Worm (Caenorhabditis elegans) whole organism, mixed stage, embryonic: Measurements from ENCODE around the gene unc-132.
A peak's percentile ranks its signal among the peaks of the same experiment; 100 is the strongest.

Experiments used
- M03D4.4 ChIP-seq: sonication (generic microtip); optimal IDR thresholded peaks from 2 replicates; lab custom pipeline; 2017; ENCODE audit warnings: mild to moderate bottlenecking, missing genetic modification characterization, missing compliant biosample characterization
- bed-3 ChIP-seq: fragments of 200-800 bp; sonication (Bioruptor generic); optimal IDR thresholded peaks from 3 replicates; lab custom pipeline; 2018; ENCODE audit warnings: mild to moderate bottlenecking, missing genetic modification characterization, moderate library complexity, missing compliant biosample characterization
- blmp-1 ChIP-seq: fragments of 150-350 bp; optimal IDR thresholded peaks from 2 replicates; lab custom pipeline; 2014; ENCODE audit warnings: missing biosample characterization, missing genetic modification characterization
- ceh-39 ChIP-seq: fragments of 150-350 bp; optimal IDR thresholded peaks from 2 replicates; lab custom pipeline; 2014; ENCODE audit warnings: missing biosample characterization, missing genetic modification characterization
- ceh-43 ChIP-seq: fragments of 200-800 bp; sonication (Bioruptor generic); optimal IDR thresholded peaks from 2 replicates; lab custom pipeline; 2018; ENCODE audit warnings: mild to moderate bottlenecking, missing genetic modification characterization, moderate library complexity, missing compliant biosample characterization
- ces-1 ChIP-seq: fragments of 150-350 bp; optimal IDR thresholded peaks from 2 replicates; lab custom pipeline; 2014; ENCODE audit warnings: missing biosample characterization, missing genetic modification reagents, missing genetic modification characterization
- drap-1 ChIP-seq: fragments of 200-800 bp; sonication (Bioruptor generic); optimal IDR thresholded peaks from 3 replicates; lab custom pipeline; 2018; ENCODE audit warnings: mild to moderate bottlenecking, missing genetic modification characterization, missing compliant biosample characterization
- elt-1 ChIP-seq: sonication (generic microtip); optimal IDR thresholded peaks from 2 replicates; lab custom pipeline; 2017; ENCODE audit warnings: missing genetic modification characterization, mild to moderate bottlenecking, missing compliant biosample characterization, antibody characterized with exemption, moderate library complexity, borderline replicate concordance; ENCODE audit not compliant: insufficient read depth
- elt-3 ChIP-seq: fragments of 150-350 bp; optimal IDR thresholded peaks from 2 replicates; lab custom pipeline; 2014; ENCODE audit warnings: missing biosample characterization, missing genetic modification characterization
- flh-1 ChIP-seq: fragments of 200-800 bp; sonication (Bioruptor generic); optimal IDR thresholded peaks from 2 replicates; lab custom pipeline; 2018; ENCODE audit warnings: mild to moderate bottlenecking, missing genetic modification characterization, moderate library complexity, missing compliant biosample characterization
- ham-2 ChIP-seq: fragments of 200-800 bp; sonication (Bioruptor generic); optimal IDR thresholded peaks from 2 replicates; lab custom pipeline; 2018; ENCODE audit warnings: mild to moderate bottlenecking, missing genetic modification characterization, missing compliant biosample characterization
- hlh-1 ChIP-seq: fragments of 150-350 bp; optimal IDR thresholded peaks from 2 replicates; lab custom pipeline; 2014; ENCODE audit warnings: missing biosample characterization, missing genetic modification reagents, missing genetic modification characterization
- lin-32 ChIP-seq: fragments of 200-800 bp; sonication (Bioruptor generic); optimal IDR thresholded peaks from 2 replicates; lab custom pipeline; 2018; ENCODE audit warnings: mild to moderate bottlenecking, missing genetic modification characterization, missing compliant biosample characterization
- lsy-2 ChIP-seq: fragments of 150-350 bp; optimal IDR thresholded peaks from 2 replicates; lab custom pipeline; 2014; ENCODE audit warnings: missing biosample characterization, missing genetic modification characterization
- mls-2 ChIP-seq: sonication (generic microtip); optimal IDR thresholded peaks from 2 replicates; lab custom pipeline; 2016; ENCODE audit warnings: mild to moderate bottlenecking, missing genetic modification characterization, moderate library complexity, missing compliant biosample characterization
- nhr-12 ChIP-seq: fragments of 150-350 bp; optimal IDR thresholded peaks from 2 replicates; lab custom pipeline; 2014; ENCODE audit warnings: missing biosample characterization, missing genetic modification characterization
- nhr-2 ChIP-seq: fragments of 150-350 bp; optimal IDR thresholded peaks from 2 replicates; lab custom pipeline; 2014; ENCODE audit warnings: missing biosample characterization, missing genetic modification characterization
- nhr-237 ChIP-seq: fragments of 150-350 bp; optimal IDR thresholded peaks from 2 replicates; lab custom pipeline; 2014; ENCODE audit warnings: missing biosample characterization, missing genetic modification characterization
- nhr-28 ChIP-seq: fragments of 150-350 bp; optimal IDR thresholded peaks from 2 replicates; lab custom pipeline; 2014; ENCODE audit warnings: missing biosample characterization, missing genetic modification characterization
- nhr-76 ChIP-seq: sonication (generic microtip); optimal IDR thresholded peaks from 2 replicates; lab custom pipeline; 2017; ENCODE audit warnings: missing biosample characterization, missing genetic modification characterization
- pha-4 ChIP-seq: fragments of 150-350 bp; optimal IDR thresholded peaks from 2 replicates; lab custom pipeline; 2018; ENCODE audit warnings: missing biosample characterization, missing genetic modification reagents, missing genetic modification characterization
- sem-2 ChIP-seq: fragments of 200-800 bp; sonication (Bioruptor generic); optimal IDR thresholded peaks from 2 replicates; lab custom pipeline; 2018; ENCODE audit warnings: mild to moderate bottlenecking, missing genetic modification characterization, missing compliant biosample characterization
- snpc-4 ChIP-seq: fragments of 150-350 bp; optimal IDR thresholded peaks from 2 replicates; lab custom pipeline; 2014; ENCODE audit warnings: missing biosample characterization, missing genetic modification characterization
- sptf-1 ChIP-seq: sonication (generic microtip); optimal IDR thresholded peaks from 2 replicates; lab custom pipeline; 2017; ENCODE audit warnings: mild to moderate bottlenecking, missing genetic modification characterization, moderate library complexity, missing compliant biosample characterization
- unc-120 ChIP-seq: sonication (generic microtip); optimal IDR thresholded peaks from 2 replicates; lab custom pipeline; 2017; ENCODE audit warnings: missing genetic modification characterization, missing compliant biosample characterization; ENCODE audit not compliant: poor library complexity, severe bottlenecking
- unc-39 ChIP-seq: fragments of 150-350 bp; optimal IDR thresholded peaks from 2 replicates; lab custom pipeline; 2014; ENCODE audit warnings: missing biosample characterization, missing genetic modification characterization
- unc-62 ChIP-seq: fragments of 150-350 bp; optimal IDR thresholded peaks from 2 replicates; lab custom pipeline; 2014; ENCODE audit warnings: missing biosample characterization, missing genetic modification reagents, missing genetic modification characterization
- zip-8 ChIP-seq: fragments of 150-350 bp; optimal IDR thresholded peaks from 2 replicates; lab custom pipeline; 2014; ENCODE audit warnings: missing biosample characterization, missing genetic modification characterization
- ztf-11 ChIP-seq: fragments of 150-350 bp; optimal IDR thresholded peaks from 2 replicates; lab custom pipeline; 2014; ENCODE audit warnings: missing biosample characterization, missing genetic modification characterization

The unc-132 gene

ce11 chrV:3695254-3695653 is 8.3 kb downstream of the unc-132 start:
- no peak for TF ChIP-seq elt-1 (tag; lab: Kevin White, UChicago)
- peak; percentile 52 for TF ChIP-seq hlh-1 (tag; lab: Kevin White, UChicago)

- TF ChIP-seq drap-1 (GFP tag; lab: Kevin White, UChicago) = no peak
- TF ChIP-seq sem-2 = no peak
- TF ChIP-seq pha-4 (tag; lab: Kevin White, UChicago) = no peak
- no peak for TF ChIP-seq sptf-1 (tag; lab: Kevin White, UChicago)
- no peak for TF ChIP-seq hlh-1 (tag; lab: Kevin White, UChicago)
- TF ChIP-seq nhr-2 = no peak
- no peak for TF ChIP-seq bed-3 (GFP tag; lab: Kevin White, UChicago)
- no peak for TF ChIP-seq nhr-76
- no peak for TF ChIP-seq lsy-2
- TF ChIP-seq flh-1 (GFP tag; lab: Kevin White, UChicago) = no peak
- no peak for TF ChIP-seq snpc-4 (tag; lab: Kevin White, UChicago)
These were observed 10.2 kb downstream of the unc-132 start for ce11 chrV:3697071-3697470.

ce11 chrV:3698497-3698896 is 11.6 kb downstream of the unc-132 start:
- TF ChIP-seq nhr-76 = no peak
- TF ChIP-seq mls-2 (tag; lab: Kevin White, UChicago) = no peak
- no peak for TF ChIP-seq M03D4.4
- no peak for TF ChIP-seq drap-1 (GFP tag; lab: Kevin White, UChicago)
- no peak for TF ChIP-seq ceh-43 (GFP tag; lab: Kevin White, UChicago)
- no peak for TF ChIP-seq elt-3
- TF ChIP-seq nhr-28 (tag; lab: Kevin White, UChicago) = no peak
- no peak for TF ChIP-seq ztf-11 (tag; lab: Kevin White, UChicago)
- TF ChIP-seq blmp-1 (tag; lab: Kevin White, UChicago) = no peak
- no peak for TF ChIP-seq nhr-2
- TF ChIP-seq unc-62 (GFP tag; lab: Kevin White, UChicago) = no peak
- TF ChIP-seq bed-3 (GFP tag; lab: Kevin White, UChicago) = no peak
- no peak for TF ChIP-seq lin-32 (GFP tag; lab: Kevin White, UChicago)
- no peak for TF ChIP-seq sptf-1 (tag; lab: Kevin White, UChicago)
- TF ChIP-seq pha-4 (tag; lab: Kevin White, UChicago) = no peak
- TF ChIP-seq unc-39 (tag; lab: Kevin White, UChicago) = no peak
- TF ChIP-seq zip-8 (tag; lab: Kevin White, UChicago) = no peak
- no peak for TF ChIP-seq ceh-39
- TF ChIP-seq elt-1 (tag; lab: Kevin White, UChicago) = no peak

- TF ChIP-seq nhr-28 (tag; lab: Kevin White, UChicago) (no peak), ceh-39 (no peak), M03D4.4 (no peak), ces-1 (GFP tag; lab: Kevin White, UChicago) (no peak), hlh-1 (tag; lab: Kevin White, UChicago) (no peak), pha-4 (tag; lab: Kevin White, UChicago) (peak; percentile 2)
- TF ChIP-seq, all 35 proteins: peak for 1
These were observed 16.1 kb downstream of the unc-132 start for ce11 chrV:3702998-3703397.

- TF ChIP-seq lsy-2 = no peak
- TF ChIP-seq nhr-28 (tag; lab: Kevin White, UChicago) = no peak
- no peak for TF ChIP-seq snpc-4 (tag; lab: Kevin White, UChicago)
- no peak for TF ChIP-seq blmp-1 (tag; lab: Kevin White, UChicago)
- peak; percentile 70 for TF ChIP-seq unc-120 (tag; lab: Kevin White, UChicago)
- peak; percentile 69 for TF ChIP-seq ces-1 (GFP tag; lab: Kevin White, UChicago)
- TF ChIP-seq ztf-11 (tag; lab: Kevin White, UChicago) = peak; percentile 9
- TF ChIP-seq nhr-237 (tag; lab: Kevin White, UChicago) = no peak
- no peak for TF ChIP-seq sem-2
- TF ChIP-seq nhr-76 = no peak
- TF ChIP-seq ham-2 (GFP tag; lab: Kevin White, UChicago) = peak; percentile 7
- TF ChIP-seq sptf-1 (tag; lab: Kevin White, UChicago) = no peak
- no peak for TF ChIP-seq pha-4 (tag; lab: Kevin White, UChicago)
- TF ChIP-seq unc-62 (GFP tag; lab: Kevin White, UChicago) = no peak
- peak; percentile 8 for TF ChIP-seq nhr-2
- peak; percentile 11 for TF ChIP-seq hlh-1 (tag; lab: Kevin White, UChicago)
- TF ChIP-seq nhr-12 = no peak
These were observed 17.0 kb downstream of the unc-132 start for ce11 chrV:3703888-3704287.
